Worm (Caenorhabditis elegans) whole organism, midembryonic: ENCODE measurements around the gene F58A6.9.

Source experiments
- T22C8.4 ChIP-seq: fragments of 200-800 bp; sonication (Bioruptor generic); IDR thresholded peaks from 2 replicates; pipeline ENCODE4 v1.3.6; 2022; ENCODE audit warnings: missing genetic modification characterization, missing compliant biosample characterization
- flt-1 ChIP-seq: fragments of 200-800 bp; sonication (Bioruptor generic); IDR thresholded peaks from 2 replicates; pipeline ENCODE4 v1.3.6; 2022; ENCODE audit warnings: missing genetic modification characterization, missing compliant biosample characterization
- klf-2 ChIP-seq: fragments of 200-800 bp; sonication (Bioruptor generic); conservative IDR thresholded peaks from 2 replicates; pipeline ENCODE4 v1.3.6; 2022; ENCODE audit warnings: missing genetic modification reagents, missing genetic modification characterization, missing compliant biosample characterization
- med-1 ChIP-seq: sonication (generic microtip); optimal IDR thresholded peaks from 2 replicates; lab custom pipeline; 2017; ENCODE audit warnings: missing genetic modification characterization, mild to moderate bottlenecking, missing compliant biosample characterization, antibody characterized with exemption, missing genetic modification reagents; ENCODE audit not compliant: insufficient read depth
- ref-1 ChIP-seq: fragments of 200-800 bp; sonication (Bioruptor generic); conservative IDR thresholded peaks from 2 replicates; pipeline ENCODE4 v1.3.6; 2022; ENCODE audit warnings: missing genetic modification reagents, missing genetic modification characterization, missing compliant biosample characterization
- tab-1 ChIP-seq: fragments of 200-800 bp; sonication (Bioruptor generic); IDR thresholded peaks from 2 replicates; pipeline ENCODE4 v1.3.6; 2022; ENCODE audit warnings: missing genetic modification characterization, missing compliant biosample characterization
- ztf-29 ChIP-seq: fragments of 200-800 bp; sonication (Bioruptor generic); IDR thresholded peaks from 2 replicates; pipeline ENCODE4 v1.3.6; 2022; ENCODE audit warnings: missing genetic modification reagents, missing genetic modification characterization, missing compliant biosample characterization

DNA sequence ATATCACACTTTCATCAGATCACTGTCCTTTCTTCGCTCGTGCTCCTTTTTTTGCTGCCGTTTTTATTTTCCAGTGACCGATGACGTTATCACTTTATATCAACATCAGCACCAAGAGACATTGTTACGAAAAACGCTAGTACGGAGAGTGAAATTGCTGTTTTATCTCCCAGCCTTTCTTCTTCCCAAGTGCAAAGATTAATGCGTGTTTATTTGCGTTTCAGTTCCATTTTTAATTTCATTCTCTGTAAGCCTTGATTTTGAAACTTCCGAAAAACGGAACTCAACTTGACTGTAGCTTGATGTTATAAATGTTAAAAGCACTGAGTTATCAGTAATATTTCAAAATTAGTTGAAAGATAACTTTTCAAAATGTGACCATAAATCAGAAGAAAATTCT lies 28.2 kb upstream of the F58A6.9 start:
- TF ChIP-seq med-1: no peak
- no peak for TF ChIP-seq tab-1
- TF ChIP-seq flt-1 (GFP tag; lab: Robert Waterston, UW): no peak
- TF ChIP-seq ztf-29 (GFP tag; lab: Robert Waterston, UW): no peak
- TF ChIP-seq T22C8.4 (GFP tag; lab: Robert Waterston, UW): no peak
- TF ChIP-seq klf-2 (GFP tag; lab: Robert Waterston, UW): no peak
- TF ChIP-seq ref-1: no peak
